Worm (Caenorhabditis elegans): Measurements from ENCODE around the gene flr-1.

The flr-1 gene

ce11 chrX:13499923-13500322 lies 43.6 kb upstream of the flr-1 start:
- TF ChIP-seq ces-1 (GFP tag; optimal IDR thresholded peaks at IDR 0.05) (peak; percentile 2), hlh-1 (tag; optimal IDR thresholded peaks at IDR 0.05) (no peak)

ce11 chrX:13499098-13499497 lies 42.8 kb upstream of the flr-1 start:
- TF ChIP-seq ces-1 (GFP tag; optimal IDR thresholded peaks at IDR 0.05) (peak; percentile 69), M03D4.4 (tag; optimal IDR thresholded peaks at IDR 0.05) (no peak)

- TF ChIP-seq lsy-2 (tag; optimal IDR thresholded peaks at IDR 0.05) (no peak), lin-32 (GFP tag; optimal IDR thresholded peaks at IDR 0.05) (no peak), pha-4 (tag; optimal IDR thresholded peaks at IDR 0.05) (no peak), mep-1 (tag; optimal IDR thresholded peaks at IDR 0.05) (no peak), unc-62 (GFP tag; optimal IDR thresholded peaks at IDR 0.05) (no peak), mab-5 (tag; optimal IDR thresholded peaks at IDR 0.05) (no peak), unc-39 (tag; optimal IDR thresholded peaks at IDR 0.05) (no peak), sem-2 (GFP tag; optimal IDR thresholded peaks at IDR 0.05) (no peak), sptf-1 (tag; optimal IDR thresholded peaks at IDR 0.05) (no peak), hlh-1 (tag; optimal IDR thresholded peaks at IDR 0.05) (no peak), zip-8 (tag; optimal IDR thresholded peaks at IDR 0.05) (no peak), blmp-1 (tag; optimal IDR thresholded peaks at IDR 0.05) (no peak), cnd-1 (tag; optimal IDR thresholded peaks at IDR 0.05) (no peak), ces-1 (GFP tag; optimal IDR thresholded peaks at IDR 0.05) (no peak), ztf-11 (tag; optimal IDR thresholded peaks at IDR 0.05) (no peak), ceh-83 (GFP tag; optimal IDR thresholded peaks at IDR 0.05) (no peak), bed-3 (GFP tag; optimal IDR thresholded peaks at IDR 0.05) (no peak), nhr-2 (tag; optimal IDR thresholded peaks at IDR 0.05) (no peak)
Measured at ce11 chrX:13493762-13494161, 37.4 kb upstream of the flr-1 start.

- no peak for TF ChIP-seq M03D4.4 (tag; optimal IDR thresholded peaks at IDR 0.05)
- no peak for TF ChIP-seq nhr-2 (tag; optimal IDR thresholded peaks at IDR 0.05)
- no peak for TF ChIP-seq ceh-39 (tag; optimal IDR thresholded peaks at IDR 0.05)
- no peak for TF ChIP-seq ces-1 (GFP tag; optimal IDR thresholded peaks at IDR 0.05)
Measured at ce11 chrX:13484813-13485212, 28.5 kb upstream of the flr-1 start, which contains the start of gene srd-51. srd-51 (minus strand) TSS chrX:13484913.

- no peak for TF ChIP-seq M03D4.4 (tag; optimal IDR thresholded peaks at IDR 0.05)
- TF ChIP-seq nhr-12 (tag; optimal IDR thresholded peaks at IDR 0.05), result no peak
- TF ChIP-seq elt-1 (tag; optimal IDR thresholded peaks at IDR 0.05; ENCODE audit: borderline replicate concordance, insufficient read depth), result no peak
- TF ChIP-seq sem-2 (GFP tag; optimal IDR thresholded peaks at IDR 0.05), result no peak
- TF ChIP-seq ztf-11 (tag; optimal IDR thresholded peaks at IDR 0.05), result no peak
- no peak for TF ChIP-seq sptf-1 (tag; optimal IDR thresholded peaks at IDR 0.05)
- TF ChIP-seq hlh-1 (tag; optimal IDR thresholded peaks at IDR 0.05), result no peak
- no peak for TF ChIP-seq cnd-1 (tag; optimal IDR thresholded peaks at IDR 0.05)
- no peak for TF ChIP-seq lsy-2 (tag; optimal IDR thresholded peaks at IDR 0.05)
- no peak for TF ChIP-seq mls-2 (tag; optimal IDR thresholded peaks at IDR 0.05)
- TF ChIP-seq mep-1 (tag; optimal IDR thresholded peaks at IDR 0.05), result no peak
- no peak for TF ChIP-seq ham-2 (GFP tag; optimal IDR thresholded peaks at IDR 0.05)
Measured at ce11 chrX:13481704-13482103, 25.4 kb upstream of the flr-1 start, which contains the start of gene srd-50. srd-50 (minus strand) TSS chrX:13481804.

ce11 chrX:13477356-13477755 lies 21.0 kb upstream of the flr-1 start, which contains the start of gene efn-3:
efn-3 (minus strand) TSS chrX:13477456.
- TF ChIP-seq mab-5 (tag; optimal IDR thresholded peaks at IDR 0.05) (no peak), bed-3 (GFP tag; optimal IDR thresholded peaks at IDR 0.05) (no peak), cnd-1 (tag; optimal IDR thresholded peaks at IDR 0.05) (no peak), lin-32 (GFP tag; optimal IDR thresholded peaks at IDR 0.05) (no peak), ztf-11 (tag; optimal IDR thresholded peaks at IDR 0.05) (no peak), ham-2 (GFP tag; optimal IDR thresholded peaks at IDR 0.05) (no peak), nhr-2 (tag; optimal IDR thresholded peaks at IDR 0.05) (no peak), M03D4.4 (tag; optimal IDR thresholded peaks at IDR 0.05) (no peak), unc-39 (tag; optimal IDR thresholded peaks at IDR 0.05) (no peak), snpc-4 (tag; optimal IDR thresholded peaks at IDR 0.05) (no peak), ceh-39 (tag; optimal IDR thresholded peaks at IDR 0.05) (no peak), blmp-1 (tag; optimal IDR thresholded peaks at IDR 0.05) (no peak), ces-1 (GFP tag; optimal IDR thresholded peaks at IDR 0.05) (no peak)

- TF ChIP-seq unc-120 (tag; optimal IDR thresholded peaks at IDR 0.05; ENCODE audit: poor library complexity, severe bottlenecking) (no peak), elt-1 (tag; optimal IDR thresholded peaks at IDR 0.05; ENCODE audit: borderline replicate concordance, insufficient read depth) (no peak), mls-2 (tag; optimal IDR thresholded peaks at IDR 0.05) (no peak), lin-13 (tag; optimal IDR thresholded peaks at IDR 0.05) (no peak)
Measured at ce11 chrX:13471855-13472254, 15.5 kb upstream of the flr-1 start, which contains the start of gene tre-4. tre-4 (plus strand) TSS chrX:13472155.
